Fruit fly (Drosophila melanogaster) Kc167 (cell line): ENCODE data around the gene Sas-6.

Source experiments
- Myc ChIP-seq: fragments of >200 bp; optimal IDR thresholded peaks from 2 replicates; lab custom pipeline; 2017; ENCODE audit warnings: missing external identifiers
- Sin3A ChIP-seq: fragments of >200 bp; optimal IDR thresholded peaks from 2 replicates; lab custom pipeline; 2018; ENCODE audit warnings: missing external identifiers
- h ChIP-seq: fragments of >200 bp; optimal IDR thresholded peaks from 3 replicates; lab custom pipeline; 2018; ENCODE audit warnings: missing external identifiers
- insv ChIP-seq: fragments of >200 bp; optimal IDR thresholded peaks from 3 replicates; lab custom pipeline; 2018; ENCODE audit warnings: missing external identifiers
- psq ChIP-seq: fragments of >200 bp; optimal IDR thresholded peaks from 2 replicates; lab custom pipeline; 2017; ENCODE audit warnings: missing external identifiers
- ttk ChIP-seq: sonication (Bioruptor generic); optimal IDR thresholded peaks from 2 replicates; lab custom pipeline; 2017; ENCODE audit warnings: missing external identifiers

dm6 chr3R:29985219-29985618, 9.9 kb upstream of the Sas-6 start:
- TF ChIP-seq Myc (lab: Kevin White, UChicago) (no peak), Sin3A (lab: Kevin White, UChicago) (no peak), psq (no peak), insv (lab: Kevin White, UChicago) (no peak), h (lab: Kevin White, UChicago) (no peak), ttk (lab: Kevin White, UChicago) (no peak)
